Fruit fly (Drosophila melanogaster) whole organism, adult: ENCODE results near the gene Muc18B.

ENCODE experiments used
- CG11617 ChIP-seq: fragments of 200-800 bp; sonication (Bioruptor generic); optimal IDR thresholded peaks from 2 replicates; lab custom pipeline; 2017; ENCODE audit warnings: mild to moderate bottlenecking, missing biosample characterization, missing genetic modification reagents, missing genetic modification characterization
- CG12768 ChIP-seq: fragments of 200-800 bp; sonication (Bioruptor generic); optimal IDR thresholded peaks from 2 replicates; lab custom pipeline; 2017; ENCODE audit warnings: missing biosample characterization, missing genetic modification characterization, mild to moderate bottlenecking, moderate library complexity, missing genetic modification reagents
- CG14711 ChIP-seq: fragments of 200-800 bp; sonication (Bioruptor generic); optimal IDR thresholded peaks from 2 replicates; lab custom pipeline; 2018; ENCODE audit warnings: missing biosample characterization, mild to moderate bottlenecking, missing genetic modification characterization, moderate library complexity
- CG1620 ChIP-seq: fragments of 200-800 bp; sonication (Bioruptor generic); optimal IDR thresholded peaks from 2 replicates; lab custom pipeline; 2016; ENCODE audit warnings: missing biosample characterization, missing genetic modification characterization
- CG33017 ChIP-seq: fragments of 200-800 bp; sonication (Bioruptor generic); optimal IDR thresholded peaks from 2 replicates; lab custom pipeline; 2018; ENCODE audit warnings: missing biosample characterization, mild to moderate bottlenecking, missing genetic modification characterization, moderate library complexity
- CG5204 ChIP-seq: fragments of 200-800 bp; sonication (Bioruptor generic); optimal IDR thresholded peaks from 2 replicates; lab custom pipeline; 2016; ENCODE audit warnings: missing biosample characterization, missing genetic modification characterization
- CG7045 ChIP-seq: fragments of 200-800 bp; sonication (Bioruptor generic); optimal IDR thresholded peaks from 2 replicates; lab custom pipeline; 2017; ENCODE audit warnings: missing biosample characterization, mild to moderate bottlenecking, missing genetic modification characterization
- CG7101 ChIP-seq: fragments of 200-800 bp; sonication (Bioruptor generic); optimal IDR thresholded peaks from 2 replicates; lab custom pipeline; 2018; ENCODE audit warnings: missing biosample characterization, mild to moderate bottlenecking, missing genetic modification characterization, moderate library complexity
- Clk ChIP-seq: fragments of 200-800 bp; sonication (Bioruptor generic); optimal IDR thresholded peaks from 2 replicates; lab custom pipeline; 2017; ENCODE audit warnings: missing biosample characterization, missing genetic modification characterization
- Crg-1 ChIP-seq: fragments of 200-800 bp; sonication (Bioruptor generic); optimal IDR thresholded peaks from 2 replicates; lab custom pipeline; 2016; ENCODE audit warnings: missing biosample characterization, missing genetic modification characterization
- Hr96 ChIP-seq: fragments of 200-800 bp; sonication (Bioruptor generic); optimal IDR thresholded peaks from 2 replicates; lab custom pipeline; 2016; ENCODE audit warnings: missing biosample characterization, missing genetic modification characterization
- Mnt ChIP-seq: fragments of 200-800 bp; sonication (Bioruptor generic); optimal IDR thresholded peaks from 2 replicates; lab custom pipeline; 2016; ENCODE audit warnings: missing biosample characterization, mild to moderate bottlenecking, missing genetic modification characterization
- bab1 ChIP-seq: fragments of 200-800 bp; sonication (Bioruptor generic); optimal IDR thresholded peaks from 3 replicates; lab custom pipeline; 2019; ENCODE audit warnings: missing biosample characterization, mild to moderate bottlenecking, missing genetic modification characterization, moderate library complexity
- cic ChIP-seq: fragments of 200-800 bp; sonication (Bioruptor generic); optimal IDR thresholded peaks from 2 replicates; lab custom pipeline; 2017; ENCODE audit warnings: missing biosample characterization, mild to moderate bottlenecking, missing genetic modification characterization, moderate library complexity
- cnc ChIP-seq, 2 experiments: fragments of >200 bp; optimal IDR thresholded peaks; 2 replicates each; lab custom pipeline; 2017
- kay ChIP-seq: fragments of 200-800 bp; sonication (Bioruptor generic); peaks from one replicate; lab custom pipeline; 2016; ENCODE audit warnings: missing biosample characterization, missing genetic modification characterization, borderline replicate concordance
- ovo ChIP-seq: fragments of 200-800 bp; sonication (Bioruptor generic); optimal IDR thresholded peaks from 2 replicates; lab custom pipeline; 2016; ENCODE audit warnings: missing biosample characterization, missing genetic modification characterization
- pad ChIP-seq: fragments of 200-800 bp; sonication (Bioruptor generic); optimal IDR thresholded peaks from 3 replicates; lab custom pipeline; 2017; ENCODE audit warnings: missing biosample characterization, missing genetic modification characterization, mild to moderate bottlenecking, moderate library complexity, missing genetic modification reagents
- tj ChIP-seq: fragments of 200-800 bp; sonication (Bioruptor generic); optimal IDR thresholded peaks from 3 replicates; lab custom pipeline; 2017; ENCODE audit warnings: missing biosample characterization, mild to moderate bottlenecking, missing genetic modification characterization, moderate library complexity
- toe ChIP-seq: fragments of 200-800 bp; sonication (Bioruptor generic); optimal IDR thresholded peaks from 2 replicates; lab custom pipeline; 2016; ENCODE audit warnings: missing biosample characterization, missing genetic modification characterization

The Muc18B gene

DNA sequence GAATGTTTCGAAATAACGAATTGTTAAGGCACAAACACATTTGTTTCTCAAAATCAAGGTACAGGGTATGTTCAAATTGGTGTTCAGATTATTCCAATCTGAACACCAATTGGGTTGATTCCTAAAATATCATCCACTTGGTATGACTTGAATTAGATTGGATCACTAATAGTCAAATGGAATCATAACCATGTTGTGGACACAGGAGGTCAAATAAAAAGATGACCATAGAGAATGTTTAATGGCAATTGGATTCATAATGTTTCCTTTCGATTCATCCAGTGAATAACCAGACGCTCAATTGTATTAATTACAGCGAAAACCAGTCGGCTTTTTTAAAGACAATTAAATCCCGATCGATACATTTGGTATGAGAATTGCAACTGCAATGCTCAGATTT, 24.3 kb upstream of the Muc18B start:
- no peak for TF ChIP-seq CG14711 (tag; lab: Kevin White, UChicago)
- no peak for TF ChIP-seq bab1
- TF ChIP-seq Crg-1, result no peak
- TF ChIP-seq ovo (GFP tag; lab: Kevin White, UChicago), result no peak
- TF ChIP-seq CG7101, result no peak
- TF ChIP-seq CG1620, result no peak
- no peak for TF ChIP-seq kay
- no peak for TF ChIP-seq Hr96 (GFP tag; lab: Kevin White, UChicago)
- no peak for TF ChIP-seq cnc (optimal IDR thresholded peaks at IDR 0.05; lab: Kevin White, UChicago)
- TF ChIP-seq Clk (GFP tag; lab: Kevin White, UChicago), result no peak
- TF ChIP-seq toe (GFP tag; lab: Kevin White, UChicago), result no peak
- no peak for TF ChIP-seq Mnt
- TF ChIP-seq CG5204, result no peak
- TF ChIP-seq cic (GFP tag; lab: Kevin White, UChicago), result no peak
- no peak for TF ChIP-seq tj (GFP tag; lab: Kevin White, UChicago)
- no peak for TF ChIP-seq CG33017
- no peak for TF ChIP-seq pad (GFP tag; lab: Kevin White, UChicago)

DNA sequence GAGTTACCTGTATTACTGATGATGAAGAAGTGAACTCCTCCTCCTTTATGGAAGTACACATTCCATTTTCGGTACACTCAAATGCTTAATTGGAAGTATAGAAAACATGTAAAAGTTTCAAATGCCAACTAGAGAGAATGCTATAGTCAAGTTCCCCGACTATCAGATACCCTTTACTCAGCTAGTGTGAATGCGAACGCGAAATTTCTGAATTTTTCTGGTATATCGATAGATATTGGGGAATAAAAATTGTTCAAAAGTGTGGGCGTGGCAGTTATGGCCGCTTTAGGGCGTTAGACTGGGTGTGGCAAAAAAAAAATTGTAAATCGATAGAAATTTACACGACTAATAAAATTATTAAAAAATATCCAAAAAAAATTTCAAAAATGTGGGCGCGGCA, 23.7 kb upstream of the Muc18B start:
- TF ChIP-seq CG7045 (GFP tag; lab: Kevin White, UChicago), result no peak
- no peak for TF ChIP-seq kay
- TF ChIP-seq CG5204, result no peak
- no peak for TF ChIP-seq Crg-1
- TF ChIP-seq CG14711 (tag; lab: Kevin White, UChicago), result no peak
- no peak for TF ChIP-seq bab1
- TF ChIP-seq CG1620, result no peak
- no peak for TF ChIP-seq CG11617
- TF ChIP-seq cic (GFP tag; lab: Kevin White, UChicago), result no peak
- TF ChIP-seq CG12768, result no peak
- TF ChIP-seq CG33017, result no peak
- no peak for TF ChIP-seq CG7101

DNA sequence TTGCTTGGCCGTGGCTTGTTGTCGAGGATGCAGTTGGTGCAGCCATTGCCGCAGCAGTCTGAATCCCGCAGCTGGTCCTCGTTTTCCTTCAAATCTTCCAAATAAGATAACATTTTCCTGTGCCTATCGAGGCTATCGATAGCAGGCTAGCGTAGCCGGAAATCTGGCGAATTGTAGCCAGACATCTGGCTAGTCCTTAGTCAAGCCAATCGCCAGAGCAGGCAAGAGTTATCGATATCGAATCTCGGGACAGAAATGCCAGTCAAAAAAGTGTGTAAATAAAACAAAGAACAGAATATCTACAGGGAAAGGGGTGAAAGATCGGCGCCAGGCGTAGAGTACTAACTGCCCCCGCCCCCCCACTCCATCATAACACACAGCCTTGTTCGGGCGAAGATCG, 22.0 kb upstream of the Muc18B start, which contains the start of the genes CG7914 and CG14194:
Gene CG7914 (minus strand): TSS at position 113 of the 400 bp plus-strand sequence.
Gene CG14194 (plus strand): TSS at position 220 of the 400 bp plus-strand sequence.
- TF ChIP-seq cnc (optimal IDR thresholded peaks at IDR 0.05; lab: Kevin White, UChicago) (no peak), bab1 (peak; percentile 17), Clk (GFP tag; lab: Kevin White, UChicago) (no peak), CG14711 (tag; lab: Kevin White, UChicago) (no peak), Mnt (no peak), CG5204 (no peak), CG7045 (GFP tag; lab: Kevin White, UChicago) (no peak), Hr96 (GFP tag; lab: Kevin White, UChicago) (no peak), ovo (GFP tag; lab: Kevin White, UChicago) (no peak), kay (no peak), CG33017 (no peak), CG12768 (no peak), cic (GFP tag; lab: Kevin White, UChicago) (no peak), CG1620 (no peak), toe (GFP tag; lab: Kevin White, UChicago) (no peak), CG11617 (no peak), CG7101 (peak; percentile 16), pad (GFP tag; lab: Kevin White, UChicago) (no peak), Crg-1 (no peak), tj (GFP tag; lab: Kevin White, UChicago) (peak; percentile 1)

DNA sequence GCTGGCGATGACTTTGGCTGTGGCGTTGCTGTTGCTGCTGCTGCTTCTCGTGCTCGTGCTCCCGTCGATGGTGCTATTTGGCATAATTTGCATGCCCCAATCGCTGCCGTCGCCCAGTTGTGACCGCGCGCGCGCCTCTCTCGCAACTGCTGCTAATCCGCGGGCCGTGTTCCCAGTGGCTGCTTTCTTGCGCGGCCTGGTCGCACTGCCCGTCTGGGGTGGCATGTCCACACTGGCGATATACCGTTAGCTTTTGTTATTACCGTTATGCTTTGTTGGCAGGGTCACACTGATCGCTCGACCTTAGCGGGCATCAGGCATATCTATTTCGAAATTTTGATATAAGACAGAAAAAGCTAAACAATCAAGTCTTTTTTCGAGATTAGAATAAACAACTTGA, 13.7 kb upstream of the Muc18B start, which contains the start of gene CG7990:
Gene CG7990 (minus strand): TSS at position 350 of the 400 bp plus-strand sequence.
- TF ChIP-seq kay (no peak), ovo (GFP tag; lab: Kevin White, UChicago) (peak; percentile 53), CG14711 (tag; lab: Kevin White, UChicago) (no peak)

DNA sequence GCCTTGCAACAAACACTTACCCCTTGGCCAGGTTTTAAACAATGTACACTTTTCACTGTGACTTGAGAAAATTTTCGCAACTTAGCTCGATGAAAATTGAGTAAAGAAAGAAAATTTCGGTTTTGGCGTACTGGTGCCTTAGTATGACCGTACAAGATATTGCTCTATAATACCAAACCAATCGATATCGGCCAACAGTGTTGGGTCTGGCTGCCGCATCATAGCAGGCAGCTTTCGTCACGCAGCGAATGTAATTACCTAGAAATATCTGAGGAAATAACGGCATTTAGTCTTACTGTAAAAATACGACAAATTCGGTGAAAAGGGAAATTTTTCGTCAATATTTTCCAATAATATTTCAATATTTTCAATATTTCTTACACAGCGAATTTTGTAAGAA, 7.3 kb upstream of the Muc18B start, which contains the start of gene Ulp1:
Gene Ulp1 (minus strand): TSS at position 174 of the 400 bp plus-strand sequence.
- peak; percentile 18 for TF ChIP-seq pad (GFP tag; lab: Kevin White, UChicago)
- TF ChIP-seq toe (GFP tag; lab: Kevin White, UChicago), result no peak
- TF ChIP-seq CG33017, result no peak
- peak; percentile 61 for TF ChIP-seq bab1
- peak; percentile 31 for TF ChIP-seq tj (GFP tag; lab: Kevin White, UChicago)
- no peak for TF ChIP-seq Hr96 (GFP tag; lab: Kevin White, UChicago)
- TF ChIP-seq CG1620, result peak; percentile 48
- TF ChIP-seq CG11617, result no peak
- TF ChIP-seq Clk (GFP tag; lab: Kevin White, UChicago), result no peak
- no peak for TF ChIP-seq kay
- no peak for TF ChIP-seq CG14711 (tag; lab: Kevin White, UChicago)
- peak; percentile 5 for TF ChIP-seq Crg-1
- TF ChIP-seq cic (GFP tag; lab: Kevin White, UChicago), result no peak
- TF ChIP-seq CG12768, result no peak
- TF ChIP-seq CG7045 (GFP tag; lab: Kevin White, UChicago), result no peak
- no peak for TF ChIP-seq CG7101
- TF ChIP-seq cnc (optimal IDR thresholded peaks at IDR 0.05; lab: Kevin White, UChicago), result no peak
- TF ChIP-seq CG5204, result no peak
- TF ChIP-seq Mnt, result peak; percentile 4
- TF ChIP-seq ovo (GFP tag; lab: Kevin White, UChicago), result peak; percentile 77

DNA sequence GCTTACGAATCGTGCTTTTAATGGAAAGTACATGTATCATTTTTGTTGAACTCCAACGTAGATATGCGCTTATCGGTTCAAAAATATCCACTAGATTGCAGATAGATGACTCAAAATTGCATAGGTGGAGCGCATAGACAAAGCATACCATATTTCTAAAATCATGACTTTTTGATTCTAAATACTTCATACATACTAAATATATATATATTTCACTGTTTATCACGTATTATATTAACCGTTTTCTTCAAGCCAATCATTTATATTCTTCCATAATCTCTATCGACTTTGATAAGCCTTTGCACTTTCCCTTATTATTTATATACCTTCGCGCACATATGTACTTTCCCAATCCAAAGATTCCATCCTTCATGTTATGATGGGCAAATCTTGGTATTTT, 3.3 kb upstream of the Muc18B start, which contains the start of gene CG14195:
Gene CG14195 (minus strand): TSS at position 101 of the 400 bp plus-strand sequence.
- TF ChIP-seq CG33017 (no peak), CG7045 (GFP tag; lab: Kevin White, UChicago) (no peak), Clk (GFP tag; lab: Kevin White, UChicago) (no peak), kay (no peak), CG5204 (no peak), CG7101 (no peak), Mnt (no peak), CG12768 (no peak), ovo (GFP tag; lab: Kevin White, UChicago) (no peak), toe (GFP tag; lab: Kevin White, UChicago) (no peak), cic (GFP tag; lab: Kevin White, UChicago) (no peak), tj (GFP tag; lab: Kevin White, UChicago) (no peak), CG14711 (tag; lab: Kevin White, UChicago) (no peak)
